Fruit fly (Drosophila melanogaster) whole organism, prepupa: ENCODE results near the gene CG9733.

ENCODE experiments used
- CG10631 ChIP-seq: fragments of 200-800 bp; sonication (Bioruptor generic); optimal IDR thresholded peaks from 2 replicates; lab custom pipeline; 2016; ENCODE audit warnings: missing biosample characterization, missing genetic modification characterization
- CG11294 ChIP-seq: fragments of 200-800 bp; sonication (Bioruptor generic); IDR thresholded peaks from 2 replicates; pipeline ENCODE4 v1.3.6; 2022; ENCODE audit warnings: missing biosample characterization, missing genetic modification characterization
- CG11902 ChIP-seq: fragments of 200-800 bp; sonication (Bioruptor generic); optimal IDR thresholded peaks from 3 replicates; lab custom pipeline; 2016; ENCODE audit warnings: missing biosample characterization, missing genetic modification characterization
- CG16779 ChIP-seq: fragments of 200-800 bp; sonication (Bioruptor generic); optimal IDR thresholded peaks from 3 replicates; lab custom pipeline; 2017; ENCODE audit warnings: missing biosample characterization, mild to moderate bottlenecking, missing genetic modification characterization
- CG4318 ChIP-seq: fragments of 200-800 bp; sonication (Bioruptor generic); optimal IDR thresholded peaks from 3 replicates; lab custom pipeline; 2017; ENCODE audit warnings: missing biosample characterization, mild to moderate bottlenecking, missing genetic modification characterization
- CG6792 ChIP-seq: fragments of 200-800 bp; sonication (Bioruptor generic); optimal IDR thresholded peaks from 3 replicates; lab custom pipeline; 2016; ENCODE audit warnings: missing biosample characterization, missing genetic modification characterization
- CG6808 ChIP-seq: fragments of 200-800 bp; sonication (Bioruptor generic); optimal IDR thresholded peaks from 3 replicates; lab custom pipeline; 2017; ENCODE audit warnings: missing biosample characterization, missing genetic modification characterization, mild to moderate bottlenecking, moderate library complexity, missing genetic modification reagents
- CG6854 ChIP-seq: fragments of 200-800 bp; sonication (Bioruptor generic); optimal IDR thresholded peaks from 2 replicates; lab custom pipeline; 2017; ENCODE audit warnings: missing biosample characterization, mild to moderate bottlenecking, missing genetic modification characterization
- OdsH ChIP-seq: fragments of 200-800 bp; sonication (Bioruptor generic); optimal IDR thresholded peaks from 3 replicates; lab custom pipeline; 2016; ENCODE audit warnings: missing biosample characterization, missing genetic modification characterization
- ss ChIP-seq, 2 experiments: fragments of 200-800 bp; sonication (Bioruptor generic); optimal IDR thresholded peaks; 2 replicates in 1 of 2; 3 replicates in 1 of 2; lab custom pipeline; 2017 to 2018; ENCODE audit warnings: mild to moderate bottlenecking in 2 of 2, missing biosample characterization in 2 of 2, missing genetic modification characterization in 2 of 2, moderate library complexity in 1 of 2
- vri ChIP-seq: fragments of 200-800 bp; sonication (Bioruptor generic); optimal IDR thresholded peaks from 3 replicates; lab custom pipeline; 2016; ENCODE audit warnings: missing biosample characterization, mild to moderate bottlenecking, missing genetic modification characterization

- TF ChIP-seq CG6792 (GFP tag; lab: Kevin White, UChicago) = no peak
- no peak for TF ChIP-seq CG16779 (tag; lab: Kevin White, UChicago)
- peak in 1 of 2 experiments; percentile 2 for TF ChIP-seq ss (GFP tag; optimal IDR thresholded peaks at IDR 0.05; lab: Kevin White, UChicago)
- TF ChIP-seq vri (GFP tag; lab: Kevin White, UChicago) = no peak
- TF ChIP-seq OdsH = peak; percentile 64
- TF ChIP-seq CG11294 (GFP tag; lab: Robert Waterston, UW) = no peak
- no peak for TF ChIP-seq CG6854
- TF ChIP-seq CG4318 (GFP tag; lab: Kevin White, UChicago) = no peak
- peak; percentile 43 for TF ChIP-seq CG10631 (GFP tag; lab: Kevin White, UChicago)
- peak; percentile 19 for TF ChIP-seq CG11902
- peak; percentile 50 for TF ChIP-seq CG6808 (GFP tag; lab: Kevin White, UChicago)
Observed at dm6 chr3R:30256233-30256632, 9.7 kb upstream of the CG9733 start.
